Worm (Caenorhabditis elegans): ENCODE data around the gene dct-18.
A peak's percentile ranks its signal among the peaks of the same experiment; 100 is the strongest.

Gene dct-18

DNA sequence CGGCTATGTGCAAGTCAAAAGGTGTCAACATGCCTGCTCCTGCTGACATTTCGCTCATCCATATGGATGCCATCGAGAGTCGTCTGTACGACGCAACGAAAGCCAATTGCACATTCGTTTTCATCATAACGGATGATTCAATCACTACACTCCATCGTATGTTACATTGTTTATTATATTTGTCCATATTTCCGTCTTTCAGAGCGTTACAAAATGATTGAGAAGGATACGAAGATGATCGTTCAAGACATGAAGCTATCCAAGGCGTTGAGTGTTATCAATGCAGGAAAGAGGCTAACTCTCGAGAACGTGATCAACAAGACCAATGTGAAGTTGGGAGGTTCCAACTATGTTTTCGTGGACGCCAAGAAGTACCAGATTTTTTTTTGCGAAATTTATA, 10.2 kb upstream of the dct-18 start:
- no peak for TF ChIP-seq W03F9.2 (tag; optimal IDR thresholded peaks at IDR 0.05)
- no peak for TF ChIP-seq dao-5 (tag; optimal IDR thresholded peaks at IDR 0.05)
- TF ChIP-seq him-1 (tag; optimal IDR thresholded peaks at IDR 0.05), result no peak

- TF ChIP-seq him-1 (tag; optimal IDR thresholded peaks at IDR 0.05) (no peak), W03F9.2 (tag; optimal IDR thresholded peaks at IDR 0.05) (no peak), dao-5 (tag; optimal IDR thresholded peaks at IDR 0.05) (no peak)
Measured at ce11 chrII:12923225-12923624, 8.4 kb upstream of the dct-18 start.

- no peak for TF ChIP-seq him-1 (tag; optimal IDR thresholded peaks at IDR 0.05)
- no peak for TF ChIP-seq dao-5 (tag; optimal IDR thresholded peaks at IDR 0.05)
- no peak for TF ChIP-seq W03F9.2 (tag; optimal IDR thresholded peaks at IDR 0.05)
Measured at ce11 chrII:12925551-12925950, 6.1 kb upstream of the dct-18 start, which contains the start of gene F58G1.8. Gene F58G1.8 (minus strand): TSS chrII:12925651.

DNA sequence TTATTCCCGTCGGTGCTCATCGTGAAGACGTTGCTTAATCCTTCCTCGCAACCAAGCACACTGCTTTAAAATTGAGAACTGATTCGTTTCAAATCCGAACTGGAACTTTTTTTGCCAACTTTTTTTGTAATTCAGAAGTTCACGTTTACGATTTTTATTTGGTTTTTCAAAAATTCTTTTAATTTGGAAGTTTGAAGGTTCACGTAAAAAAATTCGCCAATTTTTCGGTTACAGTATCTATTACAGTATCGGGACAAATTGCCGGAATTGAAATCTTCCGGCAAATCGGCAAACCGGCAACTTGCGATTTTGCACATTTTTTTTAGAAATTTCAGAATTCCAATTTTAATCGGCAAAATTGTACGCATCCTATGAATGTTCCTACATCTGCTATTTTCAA, 3.4 kb upstream of the dct-18 start, which contains the start of gene F58G1.3:
Gene F58G1.3 (minus strand): TSS at position 101 of the 400 bp plus-strand sequence.
- TF ChIP-seq W03F9.2 (tag; optimal IDR thresholded peaks at IDR 0.05) (no peak), dao-5 (tag; optimal IDR thresholded peaks at IDR 0.05) (no peak), him-1 (tag; optimal IDR thresholded peaks at IDR 0.05) (no peak)

DNA sequence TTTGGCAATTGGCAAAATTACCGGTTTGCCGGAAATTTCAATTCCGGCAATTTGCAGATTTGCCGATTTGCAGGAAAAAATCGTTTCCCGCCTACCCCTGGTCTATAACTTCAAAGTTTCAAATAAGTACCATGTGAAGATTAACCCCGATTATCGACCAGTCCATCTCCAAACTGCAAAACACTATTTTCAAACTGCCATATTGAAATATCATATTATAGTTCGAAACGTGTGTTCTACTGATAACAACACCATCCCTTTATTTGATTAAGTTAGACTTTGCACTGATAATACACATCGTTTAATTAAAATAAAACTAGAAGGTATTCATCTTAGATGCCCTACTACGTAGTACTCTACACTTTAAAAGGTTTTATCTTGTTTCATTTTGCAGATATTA, 1.5 kb upstream of the dct-18 start:
- no peak for TF ChIP-seq W03F9.2 (tag; optimal IDR thresholded peaks at IDR 0.05)
- TF ChIP-seq dao-5 (tag; optimal IDR thresholded peaks at IDR 0.05), result no peak
- TF ChIP-seq him-1 (tag; optimal IDR thresholded peaks at IDR 0.05), result no peak

ce11 chrII:12935259-12935658, 3.6 kb downstream of the dct-18 start, which contains the start of gene lips-9:
Gene lips-9 (minus strand): TSS chrII:12935359.
- TF ChIP-seq dao-5 (tag; optimal IDR thresholded peaks at IDR 0.05) (no peak), him-1 (tag; optimal IDR thresholded peaks at IDR 0.05) (no peak), W03F9.2 (tag; optimal IDR thresholded peaks at IDR 0.05) (no peak)

DNA sequence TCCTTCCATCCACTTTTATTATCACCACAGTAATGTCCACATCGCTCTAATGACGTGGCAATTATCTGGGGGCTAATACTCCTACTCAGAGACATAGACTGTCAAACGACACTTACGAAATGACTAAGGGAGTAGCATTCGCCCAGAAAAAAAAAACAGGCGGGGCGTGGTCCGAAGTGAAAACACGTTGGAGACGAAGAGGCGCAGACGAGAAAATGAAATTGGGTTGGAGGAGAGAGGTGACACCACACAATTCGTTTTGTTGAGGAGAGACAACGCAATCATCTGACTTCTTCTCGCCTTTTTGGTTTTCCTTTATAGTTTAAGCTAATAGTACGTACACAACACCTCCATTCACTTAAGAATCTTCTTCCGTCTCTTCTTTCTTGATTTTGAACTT, 7.5 kb downstream of the dct-18 start:
- no peak for TF ChIP-seq W03F9.2 (tag; optimal IDR thresholded peaks at IDR 0.05)
- TF ChIP-seq dao-5 (tag; optimal IDR thresholded peaks at IDR 0.05), result no peak
- TF ChIP-seq him-1 (tag; optimal IDR thresholded peaks at IDR 0.05), result no peak

DNA sequence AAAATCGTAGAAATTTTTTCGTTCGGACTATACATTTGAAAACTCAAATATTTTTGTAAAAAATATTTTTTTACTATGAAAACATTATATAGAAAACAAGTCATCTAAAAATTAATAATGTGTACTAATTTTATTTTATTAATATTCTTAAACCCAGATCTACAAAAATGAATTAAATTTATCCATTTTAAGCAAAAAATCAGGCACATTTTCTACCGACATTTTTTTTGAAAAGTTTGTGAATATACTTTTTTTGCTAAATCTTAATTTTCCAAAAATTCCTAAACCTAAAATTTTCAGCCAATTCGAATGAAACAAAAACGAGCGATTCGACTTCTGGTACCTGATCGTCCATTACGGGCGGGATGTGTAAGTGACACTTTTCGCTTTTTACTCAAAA, 8.1 kb downstream of the dct-18 start, which contains the start of gene arrd-10:
Gene arrd-10 (plus strand): TSS at position 301 of the 400 bp plus-strand sequence.
- TF ChIP-seq him-1 (tag; optimal IDR thresholded peaks at IDR 0.05), result no peak
- TF ChIP-seq W03F9.2 (tag; optimal IDR thresholded peaks at IDR 0.05), result no peak
- no peak for TF ChIP-seq dao-5 (tag; optimal IDR thresholded peaks at IDR 0.05)

DNA sequence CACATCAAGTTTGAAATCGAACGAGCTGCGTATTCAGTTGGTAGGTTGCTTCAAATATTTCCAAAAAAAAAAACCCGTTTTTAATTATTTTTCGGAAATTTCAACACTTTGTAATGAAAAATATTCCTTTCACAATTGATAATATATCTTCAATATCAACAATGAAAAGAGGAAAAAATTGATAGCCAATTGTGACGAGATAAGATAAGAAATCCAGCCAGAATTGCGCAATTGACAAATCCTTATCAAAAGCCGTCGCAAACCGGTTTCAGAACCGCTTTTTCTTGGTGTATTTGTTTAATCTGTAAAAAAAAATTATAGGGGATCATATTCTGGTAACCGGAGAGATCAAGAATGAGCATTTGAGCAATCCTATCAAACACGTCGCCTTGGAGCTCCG, 10.8 kb downstream of the dct-18 start:
- TF ChIP-seq dao-5 (tag; optimal IDR thresholded peaks at IDR 0.05), result no peak
- TF ChIP-seq him-1 (tag; optimal IDR thresholded peaks at IDR 0.05), result no peak
- no peak for TF ChIP-seq W03F9.2 (tag; optimal IDR thresholded peaks at IDR 0.05)

- TF ChIP-seq W03F9.2 (tag; optimal IDR thresholded peaks at IDR 0.05), result peak; percentile 80
- TF ChIP-seq him-1 (tag; optimal IDR thresholded peaks at IDR 0.05), result peak; percentile 82
- peak; percentile 85 for TF ChIP-seq dao-5 (tag; optimal IDR thresholded peaks at IDR 0.05)
Measured at ce11 chrII:12944587-12945126, 13.0 kb downstream of the dct-18 start.

ce11 chrII:12948158-12948557, 16.5 kb downstream of the dct-18 start, which contains the start of gene F58G1.7:
Gene F58G1.7 (minus strand): TSS chrII:12948258.
- TF ChIP-seq W03F9.2 (tag; optimal IDR thresholded peaks at IDR 0.05) (no peak), him-1 (tag; optimal IDR thresholded peaks at IDR 0.05) (no peak), dao-5 (tag; optimal IDR thresholded peaks at IDR 0.05) (no peak)

DNA sequence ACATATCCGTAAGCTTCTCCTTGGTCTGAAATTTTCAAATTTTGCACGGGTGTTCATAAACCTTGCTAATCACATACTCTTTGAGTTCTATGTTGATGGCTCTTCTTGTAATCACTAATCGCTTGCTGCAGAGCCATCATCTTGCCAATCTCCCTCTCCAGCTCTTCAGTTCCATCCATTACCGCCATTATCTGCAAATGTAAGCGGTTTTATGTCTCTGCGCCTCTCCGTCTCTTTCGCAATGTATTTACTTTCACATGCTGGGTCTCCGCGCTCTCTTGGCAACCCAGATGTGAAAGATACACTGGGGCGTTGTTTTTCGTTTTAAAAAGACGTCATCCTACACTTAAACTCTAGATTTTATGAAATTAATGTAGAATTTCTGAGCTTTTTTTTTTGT, 21.6 kb downstream of the dct-18 start:
- no peak for TF ChIP-seq dao-5 (tag; optimal IDR thresholded peaks at IDR 0.05)
- no peak for TF ChIP-seq W03F9.2 (tag; optimal IDR thresholded peaks at IDR 0.05)
- no peak for TF ChIP-seq him-1 (tag; optimal IDR thresholded peaks at IDR 0.05)

ce11 chrII:12954670-12955069, 23.0 kb downstream of the dct-18 start, which contains the start of the genes Y38F1A.1 and Y38F1A.2:
Gene Y38F1A.1 (minus strand): TSS chrII:12954770.
Gene Y38F1A.2 (plus strand): TSS chrII:12954958.
- TF ChIP-seq him-1 (tag; optimal IDR thresholded peaks at IDR 0.05) (no peak), dao-5 (tag; optimal IDR thresholded peaks at IDR 0.05) (no peak)

DNA sequence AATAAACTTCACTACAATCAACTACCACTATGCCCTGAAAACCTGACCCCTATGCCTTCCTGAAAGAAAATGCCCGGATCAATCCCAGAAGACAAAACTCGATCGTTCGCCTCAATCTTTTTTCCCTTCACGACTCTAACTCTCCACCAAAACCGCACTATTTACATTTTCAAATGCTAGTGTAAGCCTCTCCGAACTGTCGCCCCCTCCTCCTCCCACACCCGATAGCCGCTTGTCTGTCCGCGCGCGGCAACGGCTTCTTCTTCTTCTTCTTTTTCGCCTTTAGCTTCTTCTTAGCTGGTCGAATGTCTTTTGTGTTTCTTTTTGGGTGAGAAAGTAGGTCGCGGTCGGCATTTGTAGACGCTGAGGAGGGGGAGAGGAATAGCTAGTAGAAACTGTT, 28.5 kb downstream of the dct-18 start:
- TF ChIP-seq dao-5 (tag; optimal IDR thresholded peaks at IDR 0.05) (no peak), him-1 (tag; optimal IDR thresholded peaks at IDR 0.05) (no peak)

- TF ChIP-seq dao-5 (tag; optimal IDR thresholded peaks at IDR 0.05) (no peak), W03F9.2 (tag; optimal IDR thresholded peaks at IDR 0.05) (no peak)
Measured at ce11 chrII:12961293-12961692, 29.6 kb downstream of the dct-18 start.

Measured in whole organism, L4/young adult.